Worm (Caenorhabditis elegans) whole organism, L4 larva: Measurements from ENCODE around the gene cyp-31A5.

Source experiments
- nhr-11 ChIP-seq: fragments of 150-350 bp; optimal IDR thresholded peaks from 2 replicates; lab custom pipeline; 2014; ENCODE audit warnings: missing biosample characterization, missing genetic modification characterization
- nhr-77 ChIP-seq: fragments of 150-350 bp; optimal IDR thresholded peaks from 2 replicates; lab custom pipeline; 2014; ENCODE audit warnings: missing biosample characterization, missing genetic modification characterization
- ztf-11 ChIP-seq: fragments of 150-350 bp; optimal IDR thresholded peaks from 2 replicates; lab custom pipeline; 2014; ENCODE audit warnings: missing biosample characterization, missing genetic modification characterization

- TF ChIP-seq ztf-11 (tag; lab: Kevin White, UChicago) = no peak
- TF ChIP-seq nhr-11 (tag; lab: Kevin White, UChicago) = no peak
- TF ChIP-seq nhr-77 (tag; lab: Kevin White, UChicago) = no peak
Measured at ce11 chrIV:13386903-13387302, 14.2 kb upstream of the cyp-31A5 start, which contains the start of gene lsm-3.
